Worm (Caenorhabditis elegans) whole organism, L3 larva: ENCODE results near the gene mtl-2.

Source experiments
- R02D3.7 ChIP-seq: fragments of 150-350 bp; optimal IDR thresholded peaks from 2 replicates; lab custom pipeline; 2014; ENCODE audit warnings: missing biosample characterization, missing genetic modification characterization
- ZK546.5 ChIP-seq: sonication (generic microtip); optimal IDR thresholded peaks from 2 replicates; lab custom pipeline; 2017; ENCODE audit warnings: missing biosample characterization, missing genetic modification characterization
- aly-2 ChIP-seq: fragments of 150-350 bp; optimal IDR thresholded peaks from 2 replicates; lab custom pipeline; 2014; ENCODE audit warnings: missing biosample characterization, missing genetic modification characterization
- ama-1 ChIP-seq: fragments of 150-350 bp; optimal IDR thresholded peaks from 2 replicates; lab custom pipeline; 2018
- ceh-16 ChIP-seq: sonication (generic microtip); optimal IDR thresholded peaks from 2 replicates; lab custom pipeline; 2017; ENCODE audit warnings: missing biosample characterization, missing genetic modification characterization
- ceh-82 ChIP-seq: fragments of 150-350 bp; optimal IDR thresholded peaks from 2 replicates; lab custom pipeline; 2014; ENCODE audit warnings: missing biosample characterization, missing genetic modification characterization
- egl-27 ChIP-seq: sonication (generic microtip); optimal IDR thresholded peaks from 4 replicates; lab custom pipeline; 2017; ENCODE audit warnings: missing biosample characterization, missing genetic modification reagents, missing genetic modification characterization
- egl-5 ChIP-seq: fragments of 150-350 bp; optimal IDR thresholded peaks from 2 replicates; lab custom pipeline; 2017; ENCODE audit warnings: missing biosample characterization, missing genetic modification reagents, missing genetic modification characterization, inconsistent platforms
- elt-2 ChIP-seq: sonication (generic microtip); optimal IDR thresholded peaks from 2 replicates; lab custom pipeline; 2016; ENCODE audit warnings: missing genetic modification reagents, mild to moderate bottlenecking, missing genetic modification characterization, missing compliant biosample characterization
- elt-3 ChIP-seq, 3 experiments: fragments of 150-350 bp in 1 of 3; sonication (generic microtip) in 2 of 3; optimal IDR thresholded peaks; 2 replicates in 2 of 3; 4 replicates in 1 of 3; lab custom pipeline; 2014 to 2017; ENCODE audit warnings: missing biosample characterization in 3 of 3, missing genetic modification characterization in 3 of 3
- eor-1 ChIP-seq, 2 experiments: fragments of 150-350 bp; optimal IDR thresholded peaks; 2 replicates each; lab custom pipeline; 2014 to 2018; ENCODE audit warnings: missing biosample characterization in 2 of 2, missing genetic modification characterization in 2 of 2
- fkh-10 ChIP-seq: sonication (generic microtip); optimal IDR thresholded peaks from 2 replicates; lab custom pipeline; 2017; ENCODE audit warnings: missing biosample characterization, missing genetic modification reagents, missing genetic modification characterization
- fkh-2 ChIP-seq: fragments of 150-350 bp; optimal IDR thresholded peaks from 2 replicates; lab custom pipeline; 2014; ENCODE audit warnings: missing biosample characterization, missing genetic modification reagents, missing genetic modification characterization
- fos-1 ChIP-seq: fragments of 150-350 bp; optimal IDR thresholded peaks from 2 replicates; lab custom pipeline; 2014; ENCODE audit warnings: missing biosample characterization, missing genetic modification characterization
- jun-1 ChIP-seq: fragments of 150-350 bp; optimal IDR thresholded peaks from 2 replicates; lab custom pipeline; 2014; ENCODE audit warnings: missing biosample characterization, missing genetic modification reagents, missing genetic modification characterization
- lin-39 ChIP-seq: fragments of 150-350 bp; optimal IDR thresholded peaks from 2 replicates; lab custom pipeline; 2018; ENCODE audit warnings: missing biosample characterization, missing genetic modification reagents, missing genetic modification characterization
- nfya-1 ChIP-seq: sonication (generic microtip); optimal IDR thresholded peaks from 2 replicates; lab custom pipeline; 2017; ENCODE audit warnings: missing genetic modification characterization, mild to moderate bottlenecking, missing compliant biosample characterization, antibody characterized with exemption, moderate library complexity; ENCODE audit not compliant: insufficient read depth
- nhr-11 ChIP-seq: fragments of 150-350 bp; optimal IDR thresholded peaks from 2 replicates; lab custom pipeline; 2014; ENCODE audit warnings: missing biosample characterization, missing genetic modification characterization
- nhr-12 ChIP-seq: fragments of 150-350 bp; optimal IDR thresholded peaks from 2 replicates; lab custom pipeline; 2014; ENCODE audit warnings: missing biosample characterization, missing genetic modification characterization
- nhr-23 ChIP-seq: fragments of 150-350 bp; optimal IDR thresholded peaks from 2 replicates; lab custom pipeline; 2014; ENCODE audit warnings: missing biosample characterization, missing genetic modification reagents, missing genetic modification characterization
- nhr-237 ChIP-seq: fragments of 150-350 bp; optimal IDR thresholded peaks from 2 replicates; lab custom pipeline; 2014; ENCODE audit warnings: missing biosample characterization, missing genetic modification characterization
- nhr-25 ChIP-seq: sonication (generic microtip); optimal IDR thresholded peaks from 2 replicates; lab custom pipeline; 2017; ENCODE audit warnings: missing biosample characterization, missing genetic modification characterization
- nhr-28 ChIP-seq: fragments of 150-350 bp; optimal IDR thresholded peaks from 2 replicates; lab custom pipeline; 2014; ENCODE audit warnings: missing biosample characterization, missing genetic modification characterization
- nhr-43 ChIP-seq: sonication (generic microtip); optimal IDR thresholded peaks from 2 replicates; lab custom pipeline; 2016; ENCODE audit warnings: mild to moderate bottlenecking, missing genetic modification characterization, missing compliant biosample characterization; ENCODE audit not compliant: poor library complexity, severe bottlenecking
- nhr-67 ChIP-seq: fragments of 150-350 bp; optimal IDR thresholded peaks from 2 replicates; lab custom pipeline; 2014; ENCODE audit warnings: missing biosample characterization, missing genetic modification characterization
- nhr-76 ChIP-seq: fragments of 150-350 bp; sonication (generic microtip); optimal IDR thresholded peaks from 5 replicates; lab custom pipeline; 2014; ENCODE audit warnings: missing biosample characterization, missing genetic modification characterization
- nhr-77 ChIP-seq: fragments of 150-350 bp; optimal IDR thresholded peaks from 2 replicates; lab custom pipeline; 2014; ENCODE audit warnings: missing biosample characterization, missing genetic modification characterization
- pqm-1 ChIP-seq: fragments of 150-350 bp; optimal IDR thresholded peaks from 2 replicates; lab custom pipeline; 2017; ENCODE audit warnings: missing biosample characterization, missing genetic modification characterization, inconsistent platforms
- skn-1 ChIP-seq: fragments of 150-350 bp; optimal IDR thresholded peaks from 2 replicates; lab custom pipeline; 2014; ENCODE audit warnings: missing biosample characterization, missing genetic modification characterization
- snpc-4 ChIP-seq: fragments of 150-350 bp; optimal IDR thresholded peaks from 2 replicates; lab custom pipeline; 2014; ENCODE audit warnings: missing biosample characterization, missing genetic modification characterization
- unc-39 ChIP-seq: sonication (generic microtip); optimal IDR thresholded peaks from 4 replicates; lab custom pipeline; 2017; ENCODE audit warnings: missing biosample characterization, missing genetic modification characterization
- zag-1 ChIP-seq: fragments of 150-350 bp; optimal IDR thresholded peaks from 2 replicates; lab custom pipeline; 2014; ENCODE audit warnings: missing biosample characterization, missing genetic modification characterization
- ztf-11 ChIP-seq: fragments of 150-350 bp; optimal IDR thresholded peaks from 2 replicates; lab custom pipeline; 2014; ENCODE audit warnings: missing biosample characterization, missing genetic modification characterization

The mtl-2 gene

DNA sequence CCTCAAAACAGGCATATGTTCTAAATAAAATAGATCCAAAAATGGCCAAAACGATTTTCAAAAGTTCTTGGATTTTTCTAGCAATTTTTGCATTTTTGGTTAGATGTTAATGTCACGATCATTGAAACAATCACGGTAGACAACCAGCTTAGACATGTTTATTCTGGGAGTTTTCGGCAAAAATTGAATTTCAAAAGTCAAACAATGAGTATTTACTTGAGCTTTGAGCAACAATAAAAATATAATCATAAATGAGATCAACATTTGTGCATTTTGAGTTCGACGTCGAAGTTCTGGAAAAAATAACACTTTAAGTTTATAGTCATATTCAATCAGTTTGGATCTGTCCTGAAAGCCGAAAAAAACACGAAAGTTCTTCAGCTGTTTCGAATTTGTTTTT lies 7.7 kb upstream of the mtl-2 start, which contains the start of gene T08G5.2:
T08G5.2 (minus strand) TSS at position 101 of the 400 bp plus-strand sequence.
- TF ChIP-seq egl-27 (tag; lab: Kevin White, UChicago): no peak
- TF ChIP-seq snpc-4 (tag; lab: Kevin White, UChicago): no peak
- no peak for TF ChIP-seq ztf-11 (tag; lab: Kevin White, UChicago)
- no peak for TF ChIP-seq nhr-43
- TF ChIP-seq nhr-12: no peak
- TF ChIP-seq nhr-67 (tag; lab: Kevin White, UChicago): no peak
- TF ChIP-seq fos-1 (tag; lab: Kevin White, UChicago): no peak
- no peak for TF ChIP-seq elt-2 (tag; lab: Kevin White, UChicago)
- TF ChIP-seq ZK546.5 (tag; lab: Kevin White, UChicago): no peak
- no peak for TF ChIP-seq elt-3 (tag; optimal IDR thresholded peaks at IDR 0.05; lab: Kevin White, UChicago)
- TF ChIP-seq nhr-77 (tag; lab: Kevin White, UChicago): no peak

DNA sequence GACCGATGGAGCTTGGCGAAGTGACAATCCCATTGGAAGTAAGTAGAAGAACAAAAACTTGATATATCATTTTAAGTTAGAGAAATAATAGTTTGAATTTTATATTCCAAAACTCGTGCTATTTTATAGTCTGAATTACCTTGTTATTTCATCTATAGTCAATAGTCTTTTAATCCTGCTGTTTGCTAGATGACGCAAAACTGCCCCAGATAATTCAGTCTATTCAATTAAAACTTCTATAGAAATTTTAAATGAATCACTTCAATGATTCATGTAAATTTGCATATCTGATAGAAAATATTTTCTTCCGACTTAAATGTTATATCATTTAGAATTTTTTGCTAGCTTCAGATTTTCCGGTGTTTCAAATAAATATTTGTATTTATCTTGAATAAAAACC lies 4.6 kb upstream of the mtl-2 start, which contains the start of gene T08G5.15:
T08G5.15 (minus strand) TSS at position 101 of the 400 bp plus-strand sequence.
- TF ChIP-seq nhr-28 (no peak), egl-5 (tag; lab: Kevin White, UChicago) (no peak), egl-27 (tag; lab: Kevin White, UChicago) (no peak), nhr-237 (tag; lab: Kevin White, UChicago) (no peak), jun-1 (tag; lab: Kevin White, UChicago) (no peak), nhr-43 (no peak), ceh-82 (no peak), skn-1 (tag; lab: Kevin White, UChicago) (no peak), aly-2 (tag; lab: Kevin White, UChicago) (no peak), fkh-10 (GFP tag; lab: Kevin White, UChicago) (no peak), unc-39 (tag; lab: Kevin White, UChicago) (no peak), pqm-1 (tag; lab: Kevin White, UChicago) (no peak), nfya-1 (tag; lab: Kevin White, UChicago) (no peak), nhr-25 (tag; lab: Kevin White, UChicago) (no peak), elt-3 (tag; optimal IDR thresholded peaks at IDR 0.05; lab: Kevin White, UChicago) (no peak), eor-1 (tag; optimal IDR thresholded peaks at IDR 0.05; lab: Kevin White, UChicago) (no peak), nhr-67 (tag; lab: Kevin White, UChicago) (no peak)

DNA sequence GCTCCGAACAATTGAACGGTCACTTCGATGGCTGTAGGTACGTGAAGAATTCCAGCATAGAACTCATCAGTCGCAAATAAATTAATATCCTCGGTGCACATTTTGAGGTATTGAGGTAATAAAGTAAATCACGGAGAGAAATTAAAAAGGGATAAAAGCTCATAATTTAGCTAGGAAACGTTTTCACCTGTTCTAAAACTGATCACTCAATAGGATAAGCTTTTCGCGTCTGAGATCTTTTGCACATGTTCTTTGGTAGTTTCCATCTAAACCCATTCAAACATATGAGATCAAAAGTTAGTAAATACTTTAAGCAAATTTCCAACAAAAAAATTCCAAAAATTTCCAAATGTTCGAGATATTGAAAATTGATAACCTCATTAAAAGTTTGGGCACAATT lies 997 bp downstream of the mtl-2 start, which contains the start of gene srh-308:
srh-308 (minus strand) TSS at position 101 of the 400 bp plus-strand sequence.
- no peak for TF ChIP-seq egl-27 (tag; lab: Kevin White, UChicago)
- TF ChIP-seq nhr-11: no peak
- no peak for TF ChIP-seq lin-39
- TF ChIP-seq, all 47 proteins: peak for 0

DNA sequence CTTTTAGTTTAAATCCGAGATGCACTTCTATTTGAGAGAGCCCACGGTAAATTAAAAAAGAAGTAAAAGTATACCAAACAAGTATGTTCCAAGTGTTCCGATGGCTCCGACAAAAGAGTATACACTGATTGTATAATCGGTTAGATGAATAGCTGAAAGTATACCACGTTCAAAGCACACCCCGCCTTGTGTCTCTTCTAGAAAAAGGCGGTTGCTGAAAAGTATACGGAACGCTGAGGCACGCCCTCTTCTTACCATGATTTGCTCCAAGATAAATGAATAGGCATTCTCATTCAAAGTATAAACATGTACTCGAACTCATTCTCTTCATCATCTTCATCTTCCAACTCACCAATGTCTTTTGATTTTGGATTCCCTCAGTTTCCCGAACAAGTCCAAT lies 4.1 kb downstream of the mtl-2 start, which contains the start of gene end-3:
end-3 (plus strand) TSS at position 301 of the 400 bp plus-strand sequence.
- TF ChIP-seq ama-1 (lab: Kevin White, UChicago) (no peak), unc-39 (tag; lab: Kevin White, UChicago) (no peak), nhr-237 (tag; lab: Kevin White, UChicago) (no peak), snpc-4 (tag; lab: Kevin White, UChicago) (no peak), fkh-2 (tag; lab: Kevin White, UChicago) (no peak), R02D3.7 (no peak), nhr-23 (tag; lab: Kevin White, UChicago) (no peak), ceh-16 (tag; lab: Kevin White, UChicago) (no peak), nhr-76 (no peak), fos-1 (tag; lab: Kevin White, UChicago) (no peak), eor-1 (tag; optimal IDR thresholded peaks at IDR 0.05; lab: Kevin White, UChicago) (no peak), zag-1 (tag; lab: Kevin White, UChicago) (no peak), ZK546.5 (tag; lab: Kevin White, UChicago) (no peak), jun-1 (tag; lab: Kevin White, UChicago) (no peak)

DNA sequence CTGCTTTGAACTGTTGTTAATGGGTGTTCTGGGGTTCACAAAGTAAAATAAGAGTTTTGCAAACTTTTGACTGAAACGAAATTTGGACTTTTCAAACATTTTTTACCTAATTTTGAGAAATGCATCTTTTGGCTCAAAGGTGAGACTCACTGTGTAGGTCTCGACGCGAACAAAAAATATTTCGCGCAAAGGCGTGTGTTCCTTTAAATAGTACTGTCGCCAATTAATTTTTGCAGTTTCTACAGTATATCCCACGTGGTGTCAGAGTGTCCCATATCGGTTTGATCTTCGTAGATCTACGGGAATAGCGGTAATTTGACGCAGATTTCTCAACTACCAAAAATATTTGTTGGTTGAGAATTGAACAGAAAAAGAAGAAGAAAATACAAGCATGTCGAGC lies 4.8 kb downstream of the mtl-2 start:
- TF ChIP-seq ama-1 (lab: Kevin White, UChicago) (peak; percentile 55), nhr-11 (no peak)
